Worm (Caenorhabditis elegans) whole organism, midembryonic: ENCODE measurements around the gene rap-2.
A peak's percentile ranks its signal among the peaks of the same experiment; 100 is the strongest.

ENCODE experiments used
- T22C8.4 ChIP-seq: fragments of 200-800 bp; sonication (Bioruptor generic); IDR thresholded peaks from 2 replicates; pipeline ENCODE4 v1.3.6; 2022; ENCODE audit warnings: missing genetic modification characterization, missing compliant biosample characterization
- cog-1 ChIP-seq: sonication (generic microtip); optimal IDR thresholded peaks from 2 replicates; lab custom pipeline; 2016; ENCODE audit warnings: missing genetic modification characterization, missing compliant biosample characterization
- flt-1 ChIP-seq: fragments of 200-800 bp; sonication (Bioruptor generic); IDR thresholded peaks from 2 replicates; pipeline ENCODE4 v1.3.6; 2022; ENCODE audit warnings: missing genetic modification characterization, missing compliant biosample characterization
- klf-2 ChIP-seq: fragments of 200-800 bp; sonication (Bioruptor generic); conservative IDR thresholded peaks from 2 replicates; pipeline ENCODE4 v1.3.6; 2022; ENCODE audit warnings: missing genetic modification reagents, missing genetic modification characterization, missing compliant biosample characterization
- med-1 ChIP-seq: sonication (generic microtip); optimal IDR thresholded peaks from 2 replicates; lab custom pipeline; 2017; ENCODE audit warnings: missing genetic modification characterization, mild to moderate bottlenecking, missing compliant biosample characterization, antibody characterized with exemption, missing genetic modification reagents; ENCODE audit not compliant: insufficient read depth
- ref-1 ChIP-seq: fragments of 200-800 bp; sonication (Bioruptor generic); conservative IDR thresholded peaks from 2 replicates; pipeline ENCODE4 v1.3.6; 2022; ENCODE audit warnings: missing genetic modification reagents, missing genetic modification characterization, missing compliant biosample characterization
- tab-1 ChIP-seq: fragments of 200-800 bp; sonication (Bioruptor generic); IDR thresholded peaks from 2 replicates; pipeline ENCODE4 v1.3.6; 2022; ENCODE audit warnings: missing genetic modification characterization, missing compliant biosample characterization
- ztf-23 ChIP-seq: fragments of 200-800 bp; sonication (Bioruptor generic); IDR thresholded peaks from 2 replicates; pipeline ENCODE4 v1.3.6; 2022; ENCODE audit warnings: missing genetic modification reagents, missing genetic modification characterization, missing compliant biosample characterization
- ztf-29 ChIP-seq: fragments of 200-800 bp; sonication (Bioruptor generic); IDR thresholded peaks from 2 replicates; pipeline ENCODE4 v1.3.6; 2022; ENCODE audit warnings: missing genetic modification reagents, missing genetic modification characterization, missing compliant biosample characterization

Gene rap-2

DNA sequence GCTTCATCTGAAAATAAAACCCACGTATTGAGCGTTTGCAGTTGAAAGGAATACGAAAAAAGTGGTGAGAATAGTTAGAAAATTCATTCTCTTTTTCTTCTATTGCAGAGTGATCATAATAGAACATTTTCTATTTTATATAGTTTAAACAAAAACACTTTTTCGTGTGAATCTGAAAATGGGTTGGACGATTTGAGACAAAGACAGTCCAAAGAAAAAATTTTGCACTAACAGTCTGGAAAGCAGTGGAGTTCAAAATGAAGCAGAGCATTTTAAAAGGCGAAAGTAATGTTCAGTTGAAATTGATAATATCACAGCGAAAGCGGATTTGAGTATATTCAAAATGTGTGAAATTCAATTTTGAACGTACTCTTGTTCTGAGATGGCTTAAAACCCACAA, 24.7 kb upstream of the rap-2 start, which contains the start of gene C01G10.18:
TSS of gene C01G10.18 (minus strand) at position 101 of the 400 bp plus-strand sequence.
- TF ChIP-seq ref-1 (GFP tag; lab: Robert Waterston, UW) (no peak), ztf-29 (GFP tag; lab: Robert Waterston, UW) (no peak)

DNA sequence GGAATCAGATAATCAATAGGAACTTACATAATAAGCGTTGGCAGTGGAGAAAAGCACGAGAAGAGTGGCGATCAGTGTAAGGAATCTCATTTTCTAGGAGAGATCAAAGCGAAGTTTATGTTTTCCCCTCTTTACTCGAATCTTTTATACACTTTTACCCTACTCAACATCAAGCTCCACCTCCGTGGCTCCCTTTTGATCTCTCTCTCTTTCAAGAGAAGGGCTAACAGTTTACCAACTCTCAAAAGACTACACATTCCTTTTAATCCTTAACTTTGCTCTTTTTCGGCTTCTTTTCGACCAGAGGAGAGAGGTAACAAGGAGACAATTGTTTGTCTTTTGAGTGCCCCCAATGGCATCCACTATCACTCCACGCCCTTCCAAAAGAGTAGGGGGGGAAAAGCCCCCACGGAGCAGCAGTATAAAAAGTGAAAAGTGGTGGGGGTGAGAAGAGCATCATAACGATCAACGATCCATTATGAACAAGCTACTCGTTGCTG, 23.4 kb upstream of the rap-2 start, which contains the start of the genes C01G10.15 and C01G10.6:
TSS of gene C01G10.15 (minus strand) at position 101 of the 500 bp plus-strand sequence.
TSS of gene C01G10.6 (plus strand) at position 450 of the 500 bp plus-strand sequence.
- no peak for TF ChIP-seq T22C8.4 (GFP tag; lab: Robert Waterston, UW)
- TF ChIP-seq tab-1 (GFP tag; lab: Robert Waterston, UW), result no peak
- no peak for TF ChIP-seq flt-1

DNA sequence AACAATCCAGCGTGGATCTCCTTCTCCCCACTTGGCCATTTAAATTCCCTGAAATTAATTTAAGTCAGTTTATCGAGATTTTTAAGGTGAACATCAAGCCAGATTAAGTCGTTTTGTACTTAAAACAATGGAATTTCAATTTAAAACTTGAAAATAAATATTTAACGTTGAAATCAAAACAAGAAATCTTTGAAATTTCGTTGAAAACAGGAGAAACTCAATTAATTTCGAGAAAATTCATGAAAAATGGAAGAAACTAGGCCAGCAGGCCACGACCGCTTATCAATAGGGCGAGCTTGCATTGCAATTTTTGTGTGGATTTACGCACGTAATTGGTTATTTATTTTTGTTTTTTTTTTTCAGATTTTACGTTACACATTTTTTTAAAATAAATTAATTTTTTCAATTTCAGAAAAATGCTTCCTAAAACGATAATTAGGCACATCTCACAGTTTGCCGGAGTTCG, 21.5 kb upstream of the rap-2 start, which contains the start of the genes ahsa-1 and C01G10.7:
TSS of gene ahsa-1 (minus strand) at position 51 of the 466 bp plus-strand sequence.
TSS of gene C01G10.7 (plus strand) at position 413 of the 466 bp plus-strand sequence.
- peak; percentile 77 for TF ChIP-seq flt-1
- peak; percentile 83 for TF ChIP-seq cog-1 (tag; lab: Kevin White, UChicago)
- TF ChIP-seq ztf-23 (GFP tag; lab: Robert Waterston, UW), result peak; percentile 89
- TF ChIP-seq ref-1 (GFP tag; lab: Robert Waterston, UW), result no peak
- no peak for TF ChIP-seq tab-1 (GFP tag; lab: Robert Waterston, UW)

DNA sequence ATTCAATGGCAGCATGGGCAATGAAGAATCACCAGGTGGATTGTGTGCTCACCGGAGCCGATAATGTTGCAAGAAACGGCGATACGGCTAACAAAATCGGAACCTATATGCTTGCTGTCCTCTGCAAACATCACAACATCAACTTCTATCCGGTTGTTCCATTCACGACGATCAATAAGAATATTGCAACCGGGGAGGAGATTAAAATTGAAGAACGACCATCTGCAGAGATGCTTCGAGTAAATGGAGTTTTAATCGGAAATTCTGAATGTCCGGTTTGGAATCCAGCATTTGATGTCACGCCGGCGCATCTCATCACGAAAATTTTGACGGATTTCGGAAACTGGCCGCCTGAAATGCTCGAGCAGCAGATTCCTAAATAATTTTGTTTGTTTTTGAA, 19.8 kb upstream of the rap-2 start:
- TF ChIP-seq ztf-23 (GFP tag; lab: Robert Waterston, UW) (no peak), klf-2 (GFP tag; lab: Robert Waterston, UW) (no peak), ref-1 (GFP tag; lab: Robert Waterston, UW) (no peak), T22C8.4 (GFP tag; lab: Robert Waterston, UW) (no peak), tab-1 (GFP tag; lab: Robert Waterston, UW) (no peak), cog-1 (tag; lab: Kevin White, UChicago) (no peak), flt-1 (no peak), med-1 (no peak), ztf-29 (GFP tag; lab: Robert Waterston, UW) (no peak)

DNA sequence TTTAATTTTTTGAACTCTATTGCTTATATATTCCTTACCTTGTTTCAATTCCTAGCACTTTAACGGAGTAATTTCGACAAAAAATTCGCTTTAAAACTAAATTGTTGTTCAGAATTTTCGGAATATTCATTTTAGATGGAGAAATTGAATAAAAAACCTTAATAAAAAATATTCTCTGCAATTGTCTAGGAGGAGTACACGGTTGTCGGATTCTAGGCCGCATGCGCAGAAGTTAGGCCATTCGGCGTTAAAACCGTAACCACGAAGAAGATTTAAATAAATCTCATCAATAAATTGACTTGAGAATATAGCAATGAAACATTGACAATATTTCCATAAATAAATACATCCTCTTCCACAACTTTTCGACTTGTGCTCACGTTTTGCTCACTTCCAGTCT, 18.4 kb upstream of the rap-2 start, which contains the start of the genes C01G10.10 and C01G10.9:
TSS of gene C01G10.10 (minus strand) at position 151 of the 400 bp plus-strand sequence.
TSS of gene C01G10.9 (plus strand) at position 240 of the 400 bp plus-strand sequence.
- TF ChIP-seq T22C8.4 (GFP tag; lab: Robert Waterston, UW), result no peak
- TF ChIP-seq flt-1, result 0 out of 2 replicates have a peak, but pooled peaks have one; percentile 10
- no peak for TF ChIP-seq ztf-23 (GFP tag; lab: Robert Waterston, UW)
- TF ChIP-seq cog-1 (tag; lab: Kevin White, UChicago), result no peak

DNA sequence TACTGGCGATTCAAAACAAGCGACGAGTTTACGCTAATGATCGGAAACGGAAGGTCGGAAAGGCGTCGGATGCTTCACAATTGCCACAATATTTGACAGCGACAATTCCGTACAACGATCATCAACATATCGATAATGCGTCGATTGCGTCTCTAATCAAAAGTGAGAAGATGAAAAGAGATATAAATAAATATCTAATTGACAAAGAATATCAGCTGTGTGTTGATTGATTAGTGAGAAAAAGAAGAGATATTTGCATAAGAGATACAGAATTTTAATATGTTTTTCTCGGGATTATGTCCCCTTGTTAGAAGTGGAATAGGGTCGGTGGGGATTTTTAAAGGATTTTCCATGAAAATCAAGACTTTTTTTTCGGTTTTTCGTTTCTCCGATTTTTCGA, 14.7 kb upstream of the rap-2 start:
- TF ChIP-seq T22C8.4 (GFP tag; lab: Robert Waterston, UW) (no peak), tab-1 (GFP tag; lab: Robert Waterston, UW) (no peak)

DNA sequence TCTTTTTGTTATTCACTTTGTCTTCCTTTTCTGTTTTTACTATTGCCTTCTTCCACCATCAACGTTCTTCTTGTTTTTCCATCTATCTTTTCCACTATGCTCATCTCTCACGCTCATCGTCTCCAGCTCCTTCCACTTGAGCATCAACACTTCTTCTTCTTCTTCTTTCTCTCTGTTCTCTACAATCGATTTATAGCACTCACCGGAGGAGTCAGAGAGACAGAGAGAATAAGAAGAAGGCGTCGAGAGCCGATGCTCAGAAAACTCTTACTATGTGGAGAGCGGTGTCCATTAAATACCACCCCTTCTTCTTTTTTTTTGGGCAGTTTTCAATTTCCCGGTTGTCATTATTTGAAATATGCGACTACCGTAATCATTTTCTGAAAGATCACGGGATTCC, 11.0 kb upstream of the rap-2 start:
- TF ChIP-seq cog-1 (tag; lab: Kevin White, UChicago) (no peak), ztf-29 (GFP tag; lab: Robert Waterston, UW) (no peak), klf-2 (GFP tag; lab: Robert Waterston, UW) (no peak), T22C8.4 (GFP tag; lab: Robert Waterston, UW) (no peak), ztf-23 (GFP tag; lab: Robert Waterston, UW) (no peak), ref-1 (GFP tag; lab: Robert Waterston, UW) (no peak), med-1 (no peak), tab-1 (GFP tag; lab: Robert Waterston, UW) (no peak), flt-1 (no peak)

DNA sequence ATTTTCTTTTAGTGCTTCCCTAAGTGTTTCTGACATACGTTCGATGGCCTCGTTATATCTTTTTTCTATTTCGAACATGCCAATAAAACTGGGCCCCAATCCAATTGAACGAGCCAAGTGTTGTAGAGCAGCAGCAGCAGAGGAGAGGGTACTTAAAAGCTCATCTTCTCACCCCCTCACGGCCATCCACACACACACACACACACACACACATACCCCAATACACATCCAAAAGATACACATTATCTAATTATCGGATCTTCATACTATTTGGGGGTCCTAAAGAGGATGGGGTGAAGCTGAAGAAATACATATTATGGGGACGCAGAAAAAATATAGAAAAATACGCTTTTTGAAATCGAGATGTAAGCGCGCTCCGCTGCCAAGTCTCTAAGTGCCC, 8.9 kb upstream of the rap-2 start:
- TF ChIP-seq flt-1 (0 out of 2 replicates have a peak, but pooled peaks have one; percentile 37), med-1 (no peak), ztf-23 (GFP tag; lab: Robert Waterston, UW) (peak; percentile 53; the same call in 1 of the 2 replicates)

DNA sequence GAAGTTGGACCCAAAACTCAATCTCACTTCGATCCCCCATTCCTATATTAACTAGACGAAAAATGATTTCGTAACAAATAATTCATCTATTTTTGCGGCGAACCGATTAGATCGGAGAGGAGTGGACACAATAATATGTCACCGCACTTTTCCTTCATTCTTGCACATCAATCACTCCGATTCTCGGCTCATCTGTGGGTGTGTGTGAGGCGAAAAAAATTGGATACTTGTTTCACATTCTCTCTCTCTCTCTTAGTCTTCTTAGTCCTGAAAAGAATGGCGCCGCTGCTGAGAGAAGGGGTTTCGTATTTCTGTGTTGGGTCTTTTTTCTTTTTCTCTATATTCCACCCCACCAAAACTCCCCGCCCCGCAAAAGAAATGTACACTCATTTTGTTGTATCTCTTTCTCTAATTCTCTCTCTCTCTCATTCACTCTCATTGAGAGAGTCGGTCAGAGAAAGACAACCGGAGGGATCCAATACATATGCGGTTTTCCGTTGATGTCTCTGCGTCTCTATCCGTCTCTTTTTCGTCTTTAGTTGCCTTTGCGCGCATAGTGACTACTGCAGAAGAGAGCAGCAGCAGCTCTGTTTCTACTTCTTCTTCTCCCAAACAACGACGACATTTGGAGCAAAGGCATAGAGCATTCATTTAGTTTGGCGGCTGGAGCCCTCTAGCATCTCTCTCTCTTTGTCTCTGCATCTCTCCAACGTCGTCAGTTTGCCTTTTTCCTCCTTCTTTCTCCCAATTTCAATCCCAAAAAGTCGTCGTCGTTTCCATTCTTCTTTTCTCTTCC, 7.3 kb upstream of the rap-2 start, which contains the start of gene unc-76:
TSS of gene unc-76 (plus strand) at position 746 of the 796 bp plus-strand sequence.
- 0 out of 2 replicates have a peak, but pooled peaks have one; percentile 11 for TF ChIP-seq flt-1
- TF ChIP-seq ztf-29 (GFP tag; lab: Robert Waterston, UW), result no peak
- no peak for TF ChIP-seq klf-2 (GFP tag; lab: Robert Waterston, UW)
- TF ChIP-seq tab-1 (GFP tag; lab: Robert Waterston, UW), result no peak
- TF ChIP-seq T22C8.4 (GFP tag; lab: Robert Waterston, UW), result no peak
- peak; percentile 87 for TF ChIP-seq cog-1 (tag; lab: Kevin White, UChicago)
- no peak for TF ChIP-seq ztf-23 (GFP tag; lab: Robert Waterston, UW)
- TF ChIP-seq ref-1 (GFP tag; lab: Robert Waterston, UW), result no peak

DNA sequence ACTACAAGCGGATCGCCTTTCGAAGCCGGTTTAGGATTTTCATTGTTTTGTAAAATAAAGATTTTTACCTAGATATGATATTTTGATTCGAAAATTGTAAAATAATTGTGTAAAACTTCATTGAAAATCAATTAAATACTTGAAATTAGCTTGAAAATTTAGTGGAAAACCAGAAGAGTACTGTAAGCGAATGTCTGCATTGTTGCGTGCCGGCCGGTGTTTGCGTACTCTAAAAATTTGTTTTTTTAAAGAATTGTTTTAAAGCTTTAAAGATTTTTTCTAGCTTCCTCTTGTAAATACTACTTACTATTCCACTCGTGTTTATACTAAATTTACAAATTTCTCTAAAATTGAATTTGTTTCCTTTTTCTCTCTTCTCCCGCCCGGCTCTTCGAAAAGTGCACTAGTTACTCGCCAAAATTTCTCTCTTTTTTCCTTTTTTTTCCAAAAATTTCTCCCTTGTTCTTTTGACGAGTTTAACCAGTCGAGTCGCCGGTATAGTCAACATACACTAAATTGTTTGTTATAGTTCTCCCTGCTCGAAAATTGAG, 5.6 kb upstream of the rap-2 start:
- no peak for TF ChIP-seq med-1
